Fruit fly (Drosophila melanogaster) whole organism, embryonic: ENCODE measurements around the gene CG11999.

Experiments used
- Elba2 ChIP-seq: fragments of 200-800 bp; sonication (Bioruptor generic); optimal IDR thresholded peaks from 3 replicates; lab custom pipeline; 2016; ENCODE audit warnings: missing biosample characterization, missing genetic modification characterization
- dan ChIP-seq: fragments of 200-800 bp; sonication (Bioruptor generic); IDR thresholded peaks from 2 replicates; pipeline ENCODE4 v1.3.6; 2022; ENCODE audit warnings: missing biosample characterization, missing genetic modification characterization

DNA sequence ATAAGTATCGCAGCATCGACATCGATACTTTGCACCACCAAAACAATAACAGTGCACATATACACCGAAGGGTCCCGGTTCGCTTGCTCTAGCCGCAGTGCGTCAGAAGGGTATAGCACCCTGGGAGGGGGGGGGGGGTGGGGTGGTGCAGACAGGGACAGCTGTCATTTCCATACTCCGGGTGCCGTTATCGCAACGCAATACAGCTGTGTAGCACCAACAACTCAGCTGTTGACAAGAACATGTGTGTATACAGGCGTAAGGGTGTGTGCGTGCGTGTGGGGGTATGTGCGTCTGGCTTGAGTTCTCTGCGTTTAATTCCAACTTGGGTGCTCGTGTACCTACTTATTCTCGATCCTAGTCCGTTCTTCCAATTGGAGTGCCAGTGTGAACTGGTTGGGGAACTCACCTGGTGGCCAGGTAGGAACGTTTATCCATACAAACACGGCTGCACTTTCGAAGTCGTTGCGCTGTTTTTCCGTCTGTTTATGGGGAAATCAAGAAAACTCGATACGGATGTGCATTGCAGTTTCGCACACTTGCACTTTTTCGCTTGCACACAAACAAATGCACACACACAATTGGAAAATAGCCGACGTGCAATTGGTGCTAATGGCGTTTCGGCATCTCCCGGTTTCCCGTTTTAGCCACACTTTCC lies 13.1 kb upstream of the CG11999 start:
- TF ChIP-seq dan (GFP tag; lab: Robert Waterston, UW) (no peak), Elba2 (GFP tag; lab: Kevin White, UChicago) (peak; percentile 84)
